Worm (Caenorhabditis elegans): ENCODE data around the gene T24F1.7.
A peak's percentile ranks its signal among the peaks of the same experiment; 100 is the strongest.

Gene T24F1.7

ce11 chrII:11284701-11285100 is 27.6 kb upstream of the T24F1.7 start:
- TF ChIP-seq fkh-10 (GFP tag; optimal IDR thresholded peaks at IDR 0.05): no peak
- TF ChIP-seq lim-6 (tag; optimal IDR thresholded peaks at IDR 0.05): no peak
- no peak for TF ChIP-seq nhr-11 (tag; optimal IDR thresholded peaks at IDR 0.05)
- TF ChIP-seq pag-3 (tag; optimal IDR thresholded peaks at IDR 0.05; ENCODE audit: borderline replicate concordance): no peak
- TF ChIP-seq ceh-45 (GFP tag; IDR thresholded peaks at IDR 0.05): no peak
- no peak for TF ChIP-seq che-1 (tag; optimal IDR thresholded peaks at IDR 0.05)
- no peak for TF ChIP-seq ahr-1 (tag; optimal IDR thresholded peaks at IDR 0.05)

ce11 chrII:11285282-11285933 is 26.9 kb upstream of the T24F1.7 start:
- TF ChIP-seq ceh-24 (tag; optimal IDR thresholded peaks at IDR 0.05): no peak
- TF ChIP-seq ttx-3 (tag; optimal IDR thresholded peaks at IDR 0.05): no peak
- peak; percentile 36 for TF ChIP-seq elt-2 (tag; optimal IDR thresholded peaks at IDR 0.05)
- TF ChIP-seq elt-4 (tag; optimal IDR thresholded peaks at IDR 0.05): no peak
- peak; percentile 59 for TF ChIP-seq tbx-2 (tag; optimal IDR thresholded peaks at IDR 0.05)
- no peak for TF ChIP-seq madf-2 (tag; optimal IDR thresholded peaks at IDR 0.05)

ce11 chrII:11286445-11286844 is 25.9 kb upstream of the T24F1.7 start:
- TF ChIP-seq hlh-30 (tag; optimal IDR thresholded peaks at IDR 0.05; ENCODE audit: insufficient read depth) (no peak), hlh-8 (tag; optimal IDR thresholded peaks at IDR 0.05) (no peak), pros-1 (tag; optimal IDR thresholded peaks at IDR 0.05) (no peak), ceh-31 (tag; optimal IDR thresholded peaks at IDR 0.05) (no peak), unc-42 (tag; optimal IDR thresholded peaks at IDR 0.05) (no peak), ceh-9 (tag; optimal IDR thresholded peaks at IDR 0.05) (no peak), fax-1 (tag; optimal IDR thresholded peaks at IDR 0.05) (no peak), ttx-3 (tag; optimal IDR thresholded peaks at IDR 0.05) (no peak), pat-9 (tag; optimal IDR thresholded peaks at IDR 0.05) (no peak), ceh-24 (tag; optimal IDR thresholded peaks at IDR 0.05) (no peak), ahr-1 (tag; optimal IDR thresholded peaks at IDR 0.05) (no peak), unc-3 (GFP tag; conservative IDR thresholded peaks at IDR 0.05) (no peak), unc-3 (tag; optimal IDR thresholded peaks at IDR 0.05) (no peak), hlh-6 (tag; optimal IDR thresholded peaks at IDR 0.05) (no peak), tbx-2 (tag; optimal IDR thresholded peaks at IDR 0.05) (no peak), sox-2 (GFP tag; IDR thresholded peaks at IDR 0.05) (no peak), ceh-6 (GFP tag; optimal IDR thresholded peaks at IDR 0.05) (no peak)

- no peak for TF ChIP-seq pros-1 (tag; optimal IDR thresholded peaks at IDR 0.05)
- TF ChIP-seq gmeb-2 (tag; optimal IDR thresholded peaks at IDR 0.05): no peak
- TF ChIP-seq ceh-19 (GFP tag; optimal IDR thresholded peaks at IDR 0.05): no peak
- no peak for TF ChIP-seq ceh-30 (tag; optimal IDR thresholded peaks at IDR 0.05)
- no peak for TF ChIP-seq hlh-30 (tag; optimal IDR thresholded peaks at IDR 0.05; ENCODE audit: insufficient read depth)
- peak; percentile 59 for TF ChIP-seq tbx-2 (tag; optimal IDR thresholded peaks at IDR 0.05)
- TF ChIP-seq fax-1 (tag; optimal IDR thresholded peaks at IDR 0.05): no peak
- TF ChIP-seq ahr-1 (tag; optimal IDR thresholded peaks at IDR 0.05): no peak
- no peak for TF ChIP-seq ceh-6 (GFP tag; optimal IDR thresholded peaks at IDR 0.05)
- TF ChIP-seq unc-55 (GFP tag; optimal IDR thresholded peaks at IDR 0.05): peak; percentile 75
- peak; percentile 20 for TF ChIP-seq elt-2 (tag; optimal IDR thresholded peaks at IDR 0.05)
- TF ChIP-seq ceh-22 (tag; optimal IDR thresholded peaks at IDR 0.05): no peak
- no peak for TF ChIP-seq npax-4 (tag; optimal IDR thresholded peaks at IDR 0.05)
These were observed 24.2 kb upstream of the T24F1.7 start for ce11 chrII:11288148-11288547.

- TF ChIP-seq hlh-30 (tag; optimal IDR thresholded peaks at IDR 0.05; ENCODE audit: insufficient read depth) (no peak), elt-2 (tag; optimal IDR thresholded peaks at IDR 0.05) (peak; percentile 9), C08G9.2 (tag; optimal IDR thresholded peaks at IDR 0.05) (peak; percentile 26), unc-55 (GFP tag; optimal IDR thresholded peaks at IDR 0.05) (no peak), ref-2 (tag; optimal IDR thresholded peaks at IDR 0.05) (no peak), ceh-31 (tag; optimal IDR thresholded peaks at IDR 0.05) (peak; percentile 7)
These were observed 22.1 kb upstream of the T24F1.7 start, which contains the start of gene C47G2.3 for ce11 chrII:11290109-11290784. TSS of gene C47G2.3 (minus strand) at chrII:11290159.
